Worm (Caenorhabditis elegans) whole organism, early embryonic: ENCODE results near the gene nmad-1.

Source experiments
- B0310.2 ChIP-seq: sonication (generic microtip); optimal IDR thresholded peaks from 2 replicates; lab custom pipeline; 2016; ENCODE audit warnings: mild to moderate bottlenecking, missing genetic modification characterization, missing compliant biosample characterization
- F13C5.2 ChIP-seq: sonication (generic microtip); optimal IDR thresholded peaks from 2 replicates; lab custom pipeline; 2017; ENCODE audit warnings: mild to moderate bottlenecking, missing genetic modification characterization, inconsistent platforms, missing compliant biosample characterization
- aly-1 ChIP-seq: sonication (generic microtip); optimal IDR thresholded peaks from 2 replicates; lab custom pipeline; 2016; ENCODE audit warnings: missing genetic modification characterization, missing compliant biosample characterization
- ama-1 ChIP-seq: fragments of 150-350 bp; optimal IDR thresholded peaks from 2 replicates; lab custom pipeline; 2014
- ceh-13 ChIP-seq: fragments of 200-800 bp; sonication (Bioruptor generic); optimal IDR thresholded peaks from 2 replicates; lab custom pipeline; 2018; ENCODE audit warnings: mild to moderate bottlenecking, missing genetic modification characterization, missing compliant biosample characterization
- ceh-36 ChIP-seq: sonication (generic microtip); optimal IDR thresholded peaks from 2 replicates; lab custom pipeline; 2016; ENCODE audit warnings: missing genetic modification characterization, inconsistent platforms, missing compliant biosample characterization
- ets-7 ChIP-seq: sonication (generic microtip); optimal IDR thresholded peaks from 2 replicates; lab custom pipeline; 2016; ENCODE audit warnings: missing genotype, missing genetic modification characterization, missing compliant biosample characterization
- flt-1 ChIP-seq: fragments of 200-800 bp; sonication (Bioruptor generic); IDR thresholded peaks from 2 replicates; pipeline ENCODE4 v1.3.6; 2022; ENCODE audit warnings: missing genetic modification characterization, missing compliant biosample characterization
- hmbx-1 ChIP-seq: sonication (generic microtip); optimal IDR thresholded peaks from 2 replicates; lab custom pipeline; 2016; ENCODE audit warnings: mild to moderate bottlenecking, missing genetic modification characterization, missing compliant biosample characterization
- hmg-4 ChIP-seq: fragments of 200-800 bp; sonication (Bioruptor generic); optimal IDR thresholded peaks from 2 replicates; lab custom pipeline; 2018; ENCODE audit warnings: mild to moderate bottlenecking, missing genetic modification characterization, missing compliant biosample characterization
- hnd-1 ChIP-seq: sonication (generic microtip); optimal IDR thresholded peaks from 2 replicates; lab custom pipeline; 2016; ENCODE audit warnings: missing genetic modification characterization, missing compliant biosample characterization
- pes-1 ChIP-seq: fragments of 200-800 bp; sonication (Bioruptor generic); IDR thresholded peaks from 2 replicates; pipeline ENCODE4 v1.3.6; 2022; ENCODE audit warnings: missing genetic modification reagents, missing genetic modification characterization, missing compliant biosample characterization
- scrt-1 ChIP-seq: fragments of 200-800 bp; sonication (Bioruptor generic); IDR thresholded peaks from 2 replicates; pipeline ENCODE4 v1.3.6; 2022; ENCODE audit warnings: missing genetic modification characterization, missing compliant biosample characterization
- sea-1 ChIP-seq: fragments of 200-800 bp; sonication (Bioruptor generic); conservative IDR thresholded peaks from 2 replicates; pipeline ENCODE4 v1.3.6; 2022; ENCODE audit warnings: missing genetic modification characterization, missing compliant biosample characterization
- tbx-11 ChIP-seq: fragments of 200-800 bp; sonication (Bioruptor generic); IDR thresholded peaks from 2 replicates; pipeline ENCODE4 v1.3.6; 2022; ENCODE audit warnings: missing genetic modification characterization, missing compliant biosample characterization
- tbx-37 ChIP-seq: fragments of 200-800 bp; sonication (Bioruptor generic); conservative IDR thresholded peaks from 2 replicates; pipeline ENCODE4 v1.3.6; 2022; ENCODE audit warnings: missing genetic modification reagents, missing genetic modification characterization, missing compliant biosample characterization
- tra-4 ChIP-seq: sonication (generic microtip); optimal IDR thresholded peaks from 2 replicates; lab custom pipeline; 2017; ENCODE audit warnings: missing genetic modification characterization, missing compliant biosample characterization

The nmad-1 gene

DNA sequence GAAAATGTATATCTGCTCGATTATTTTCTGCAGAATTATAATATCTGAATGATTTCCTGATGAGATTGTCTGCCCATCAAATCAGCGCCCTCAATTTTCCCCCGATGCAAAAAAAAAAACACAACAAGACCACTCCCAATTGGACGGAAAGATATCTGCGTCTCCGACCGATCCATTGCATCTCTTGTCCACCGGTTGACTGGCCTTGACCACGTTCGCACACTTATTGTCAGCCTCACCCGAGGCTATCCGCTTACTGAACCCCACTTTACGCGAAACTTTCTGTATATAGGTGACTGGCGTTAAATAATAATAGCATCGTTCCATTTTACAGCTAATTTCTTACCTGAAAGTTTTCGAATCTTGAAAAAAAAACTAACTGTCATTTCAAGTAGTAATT, 39.6 kb upstream of the nmad-1 start:
- TF ChIP-seq tbx-37: no peak
- TF ChIP-seq ceh-36: no peak
- TF ChIP-seq tra-4 (tag; lab: Kevin White, UChicago): no peak
- TF ChIP-seq sea-1 (GFP tag; lab: Robert Waterston, UW): no peak
- TF ChIP-seq hmbx-1 (tag; lab: Kevin White, UChicago): no peak
- no peak for TF ChIP-seq ets-7 (tag; lab: Kevin White, UChicago)
- no peak for TF ChIP-seq F13C5.2 (tag; lab: Kevin White, UChicago)
- no peak for TF ChIP-seq hnd-1 (tag; lab: Kevin White, UChicago)

DNA sequence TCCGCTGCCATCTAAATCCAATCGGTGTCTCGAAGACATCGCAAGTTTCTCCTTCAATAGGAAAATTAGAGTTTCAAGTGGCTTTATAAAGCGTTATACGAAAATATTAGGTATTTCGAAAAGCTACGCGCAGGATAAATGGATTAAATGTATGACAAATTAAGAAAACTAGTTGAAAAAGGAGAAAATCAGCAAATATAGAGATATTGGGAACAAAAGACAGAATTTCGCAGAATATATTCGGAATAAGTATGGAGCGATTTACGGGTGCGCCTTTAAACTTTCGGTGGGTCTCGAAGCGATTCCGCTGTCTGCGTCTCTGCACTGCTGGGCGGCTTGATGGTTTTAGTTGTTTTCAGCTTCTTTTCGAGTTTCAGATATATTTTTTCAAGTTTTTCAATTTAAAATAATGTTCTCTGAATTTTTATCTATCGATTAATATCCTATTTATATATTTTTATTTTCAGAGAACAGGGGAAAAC, 37.0 kb upstream of the nmad-1 start, which contains the start of the genes ddx-15 and ucr-1:
ddx-15 (minus strand) TSS at position 51 of the 482 bp plus-strand sequence.
ucr-1 (plus strand) TSS at position 468 of the 482 bp plus-strand sequence.
- TF ChIP-seq aly-1: no peak
- no peak for TF ChIP-seq ets-7 (tag; lab: Kevin White, UChicago)
- TF ChIP-seq ceh-13 (GFP tag; lab: Kevin White, UChicago): no peak
- no peak for TF ChIP-seq hmbx-1 (tag; lab: Kevin White, UChicago)
- TF ChIP-seq ceh-36: no peak
- TF ChIP-seq scrt-1 (GFP tag; lab: Robert Waterston, UW): no peak
- TF ChIP-seq B0310.2 (tag; lab: Kevin White, UChicago): no peak
- TF ChIP-seq hnd-1 (tag; lab: Kevin White, UChicago): no peak

ce11 chrIII:5588746-5589145, 34.0 kb upstream of the nmad-1 start:
- TF ChIP-seq hmg-4 (GFP tag; lab: Kevin White, UChicago): no peak
- TF ChIP-seq aly-1: no peak
- no peak for TF ChIP-seq flt-1 (GFP tag; lab: Robert Waterston, UW)

DNA sequence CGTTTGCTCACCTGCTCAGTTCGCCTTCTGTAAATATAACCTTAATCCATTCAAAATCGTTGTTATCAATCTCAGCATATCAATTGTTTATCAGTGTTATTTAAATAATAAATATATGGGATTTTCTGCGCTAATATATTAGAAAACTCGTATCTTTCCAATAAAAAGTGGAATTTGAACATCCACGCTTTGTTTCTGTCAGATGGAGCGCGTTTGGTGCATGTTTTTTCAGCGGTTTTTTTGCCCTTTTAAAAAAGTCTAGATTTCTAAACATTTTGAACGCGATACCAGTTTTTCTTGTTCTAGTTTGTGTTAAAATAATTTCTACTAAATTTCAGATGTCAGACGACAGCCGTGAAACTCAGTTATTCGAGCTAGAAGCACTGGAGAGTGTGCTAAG, 32.2 kb upstream of the nmad-1 start, which contains the start of gene F56D2.2:
F56D2.2 (plus strand) TSS at position 339 of the 400 bp plus-strand sequence.
- TF ChIP-seq ceh-36: no peak
- TF ChIP-seq ama-1: no peak
- TF ChIP-seq sea-1 (GFP tag; lab: Robert Waterston, UW): no peak
- no peak for TF ChIP-seq B0310.2 (tag; lab: Kevin White, UChicago)
- TF ChIP-seq hmbx-1 (tag; lab: Kevin White, UChicago): no peak
- no peak for TF ChIP-seq pes-1 (GFP tag; lab: Robert Waterston, UW)
- no peak for TF ChIP-seq ceh-13 (GFP tag; lab: Kevin White, UChicago)
- no peak for TF ChIP-seq tra-4 (tag; lab: Kevin White, UChicago)
- no peak for TF ChIP-seq hmg-4 (GFP tag; lab: Kevin White, UChicago)
- TF ChIP-seq aly-1: no peak
- TF ChIP-seq F13C5.2 (tag; lab: Kevin White, UChicago): no peak
- no peak for TF ChIP-seq hnd-1 (tag; lab: Kevin White, UChicago)
- no peak for TF ChIP-seq flt-1 (GFP tag; lab: Robert Waterston, UW)
- no peak for TF ChIP-seq scrt-1 (GFP tag; lab: Robert Waterston, UW)
- no peak for TF ChIP-seq tbx-37
- TF ChIP-seq ets-7 (tag; lab: Kevin White, UChicago): no peak
- no peak for TF ChIP-seq tbx-11 (GFP tag; lab: Robert Waterston, UW)

DNA sequence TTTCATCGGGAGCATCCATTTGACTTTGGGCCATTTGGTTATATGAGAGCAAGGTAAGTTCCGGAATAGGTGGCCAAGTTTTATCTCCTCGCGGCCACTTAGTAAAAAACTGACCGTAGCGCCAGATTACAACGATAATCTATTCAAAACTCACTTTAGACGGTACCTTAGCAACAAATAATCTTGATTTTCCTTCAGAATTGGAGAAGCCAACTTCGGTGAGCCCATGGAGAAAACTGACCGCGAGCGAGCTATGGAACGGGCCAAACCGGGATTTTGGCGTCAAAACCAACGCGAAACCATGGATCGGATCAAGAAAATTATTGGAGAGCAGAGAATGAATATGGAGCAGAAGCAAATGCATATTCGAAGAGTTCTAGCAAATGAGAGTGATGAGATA, 31.0 kb upstream of the nmad-1 start:
- TF ChIP-seq tbx-37 (no peak), aly-1 (no peak), B0310.2 (tag; lab: Kevin White, UChicago) (no peak), tbx-11 (GFP tag; lab: Robert Waterston, UW) (no peak), hmg-4 (GFP tag; lab: Kevin White, UChicago) (no peak)

- no peak for TF ChIP-seq tbx-11 (GFP tag; lab: Robert Waterston, UW)
- no peak for TF ChIP-seq sea-1 (GFP tag; lab: Robert Waterston, UW)
- no peak for TF ChIP-seq hmg-4 (GFP tag; lab: Kevin White, UChicago)
- TF ChIP-seq ceh-13 (GFP tag; lab: Kevin White, UChicago): no peak
- TF ChIP-seq F13C5.2 (tag; lab: Kevin White, UChicago): no peak
- no peak for TF ChIP-seq ama-1
Measured at ce11 chrIII:5584647-5585046, 29.9 kb upstream of the nmad-1 start, which contains the start of gene F56D2.3. Gene F56D2.3, plus strand, starts transcription at chrIII:5584947.

- no peak for TF ChIP-seq pes-1 (GFP tag; lab: Robert Waterston, UW)
- TF ChIP-seq sea-1 (GFP tag; lab: Robert Waterston, UW): no peak
- no peak for TF ChIP-seq ets-7 (tag; lab: Kevin White, UChicago)
- no peak for TF ChIP-seq scrt-1 (GFP tag; lab: Robert Waterston, UW)
- no peak for TF ChIP-seq hnd-1 (tag; lab: Kevin White, UChicago)
- no peak for TF ChIP-seq ceh-13 (GFP tag; lab: Kevin White, UChicago)
- no peak for TF ChIP-seq aly-1
- TF ChIP-seq hmg-4 (GFP tag; lab: Kevin White, UChicago): no peak
- TF ChIP-seq F13C5.2 (tag; lab: Kevin White, UChicago): no peak
- no peak for TF ChIP-seq tbx-37
- no peak for TF ChIP-seq ceh-36
Measured at ce11 chrIII:5582766-5583165, 28.0 kb upstream of the nmad-1 start, which contains the start of the genes F56D2.8 and uev-2. Gene F56D2.8, minus strand, starts transcription at chrIII:5582866. Gene uev-2, plus strand, starts transcription at chrIII:5583125.

- TF ChIP-seq ceh-36: no peak
- TF ChIP-seq hmbx-1 (tag; lab: Kevin White, UChicago): no peak
- no peak for TF ChIP-seq scrt-1 (GFP tag; lab: Robert Waterston, UW)
- no peak for TF ChIP-seq tbx-11 (GFP tag; lab: Robert Waterston, UW)
- TF ChIP-seq sea-1 (GFP tag; lab: Robert Waterston, UW): no peak
- TF ChIP-seq tbx-37: no peak
- no peak for TF ChIP-seq pes-1 (GFP tag; lab: Robert Waterston, UW)
- no peak for TF ChIP-seq ets-7 (tag; lab: Kevin White, UChicago)
- no peak for TF ChIP-seq hmg-4 (GFP tag; lab: Kevin White, UChicago)
- no peak for TF ChIP-seq hnd-1 (tag; lab: Kevin White, UChicago)
- TF ChIP-seq flt-1 (GFP tag; lab: Robert Waterston, UW): no peak
Measured at ce11 chrIII:5581049-5581448, 26.3 kb upstream of the nmad-1 start, which contains the start of gene F56D2.5. Gene F56D2.5, minus strand, starts transcription at chrIII:5581419.
